Fruit fly (Drosophila melanogaster): Measurements from ENCODE around the gene CG14314.

The CG14314 gene

DNA sequence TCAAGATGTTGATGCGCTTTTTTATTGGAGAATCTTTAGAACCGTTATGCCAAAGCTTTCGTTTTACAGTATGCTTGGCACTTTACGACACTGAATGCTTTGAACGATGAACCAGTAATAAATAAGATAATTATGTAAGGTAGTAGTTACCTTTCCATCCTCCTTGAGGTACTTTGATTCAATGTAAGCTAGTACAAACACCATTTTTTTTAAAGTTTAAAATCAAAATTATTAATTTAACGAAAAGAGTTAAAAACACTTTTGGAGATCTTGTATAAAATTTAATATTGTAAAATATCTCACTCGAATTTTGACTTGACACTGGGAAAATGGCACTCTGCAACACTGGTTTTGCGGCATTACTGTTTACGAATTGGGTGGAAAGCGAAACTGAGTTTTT, 30.6 kb upstream of the CG14314 start, which contains the start of the genes Arp5 and CG7208 (continued):
- TF ChIP-seq CG10565 (GFP tag; optimal IDR thresholded peaks at IDR 0.05) (no peak), sima (GFP tag; optimal IDR thresholded peaks at IDR 0.05) (no peak), Hey (tag; optimal IDR thresholded peaks at IDR 0.05) (no peak), ato (GFP tag; IDR thresholded peaks at IDR 0.05; ENCODE audit: partially characterized antibody) (no peak), hb (GFP tag; IDR thresholded peaks at IDR 0.05; ENCODE audit: partially characterized antibody) (no peak), CG6654 (GFP tag; optimal IDR thresholded peaks at IDR 0.05) (no peak), CG8944 (GFP tag; optimal IDR thresholded peaks at IDR 0.05) (peak; percentile 13), ftz-f1 (GFP tag; optimal IDR thresholded peaks at IDR 0.05) (no peak), unc-4 (GFP tag; IDR thresholded peaks at IDR 0.05; ENCODE audit: partially characterized antibody) (no peak), Trl (optimal IDR thresholded peaks at IDR 0.05) (no peak), Trl (GFP tag; optimal IDR thresholded peaks at IDR 0.05) (peak; percentile 46), eve (GFP tag; optimal IDR thresholded peaks at IDR 0.05) (no peak), pfk (GFP tag; optimal IDR thresholded peaks at IDR 0.05) (no peak), crol (GFP tag; IDR thresholded peaks at IDR 0.05) (no peak), slou (GFP tag; optimal IDR thresholded peaks at IDR 0.05) (peak; percentile 42), CG34376 (GFP tag; optimal IDR thresholded peaks at IDR 0.05) (peak; percentile 72), Blimp-1 (GFP tag; optimal IDR thresholded peaks at IDR 0.05) (peak; percentile 77), Dek (tag; optimal IDR thresholded peaks at IDR 0.05) (peak; percentile 70), Hand (GFP tag; optimal IDR thresholded peaks at IDR 0.05) (no peak), CG7357 (GFP tag; IDR thresholded peaks at IDR 0.05) (0 out of 3 replicates have a peak, but pooled peaks have one; percentile 36), tll (GFP tag; optimal IDR thresholded peaks at IDR 0.05) (no peak), H15 (GFP tag; IDR thresholded peaks at IDR 0.05) (peak; percentile 54; the same call in 2 of the 3 replicates), CG10321 (GFP tag; IDR thresholded peaks at IDR 0.05) (no peak), bsh (GFP tag; optimal IDR thresholded peaks at IDR 0.05) (peak in 1 of 2 experiments; percentile 70), D (optimal IDR thresholded peaks at IDR 0.05) (no peak), D (GFP tag; optimal IDR thresholded peaks at IDR 0.05) (no peak), NfI (GFP tag; optimal IDR thresholded peaks at IDR 0.05) (peak; percentile 71), Dip3 (GFP tag; optimal IDR thresholded peaks at IDR 0.05) (peak; percentile 70), CG2889 (GFP tag; IDR thresholded peaks at IDR 0.05) (0 out of 3 replicates have a peak, but pooled peaks have one; percentile 22), NC2β (GFP tag; optimal IDR thresholded peaks at IDR 0.05) (peak; percentile 1), CG15601 (tag; optimal IDR thresholded peaks at IDR 0.05) (peak; percentile 67), Ets65A (GFP tag) (peak; percentile 90), gcm2 (GFP tag; optimal IDR thresholded peaks at IDR 0.05) (no peak), Lim3 (GFP tag; IDR thresholded peaks at IDR 0.05) (no peak), CG8290 (GFP tag; optimal IDR thresholded peaks at IDR 0.05) (peak; percentile 66), CG8290 (tag; optimal IDR thresholded peaks at IDR 0.05) (peak in 1 of 2 experiments; percentile 34), fd102C (GFP tag; optimal IDR thresholded peaks at IDR 0.05) (no peak), CG11456 (GFP tag; IDR thresholded peaks at IDR 0.05) (0 out of 3 replicates have a peak, but pooled peaks have one; percentile 59), mirr (GFP tag; optimal IDR thresholded peaks at IDR 0.05) (no peak), gsb-n (tag; optimal IDR thresholded peaks at IDR 0.05) (peak; percentile 57), Lhr (GFP tag; optimal IDR thresholded peaks at IDR 0.05) (peak; percentile 55), Doc3 (GFP tag; IDR thresholded peaks at IDR 0.05; ENCODE audit: partially characterized antibody) (peak; percentile 37; the same call in 2 of the 3 replicates), Dll (GFP tag; IDR thresholded peaks at IDR 0.05; ENCODE audit: partially characterized antibody) (peak; percentile 46; the same call in 1 of the 4 replicates), CG18599 (GFP tag; optimal IDR thresholded peaks at IDR 0.05) (peak; percentile 82), CG4854 (GFP tag; optimal IDR thresholded peaks at IDR 0.05) (peak; percentile 58), CG7556 (GFP tag; optimal IDR thresholded peaks at IDR 0.05) (peak; percentile 60), cwo (GFP tag; optimal IDR thresholded peaks at IDR 0.05) (peak; percentile 42), CG17328 (GFP tag; IDR thresholded peaks at IDR 0.05) (peak; percentile 40; the same call in 1 of the 2 replicates), CG7372 (GFP tag; IDR thresholded peaks at IDR 0.05) (peak; percentile 66), CG3995 (GFP tag; optimal IDR thresholded peaks at IDR 0.05) (peak; percentile 34), CG3407 (GFP tag; optimal IDR thresholded peaks at IDR 0.05) (peak; percentile 30)

All from whole organism, embryonic.